Worm (Caenorhabditis elegans): ENCODE results near the gene F07A11.5.

The F07A11.5 gene

DNA sequence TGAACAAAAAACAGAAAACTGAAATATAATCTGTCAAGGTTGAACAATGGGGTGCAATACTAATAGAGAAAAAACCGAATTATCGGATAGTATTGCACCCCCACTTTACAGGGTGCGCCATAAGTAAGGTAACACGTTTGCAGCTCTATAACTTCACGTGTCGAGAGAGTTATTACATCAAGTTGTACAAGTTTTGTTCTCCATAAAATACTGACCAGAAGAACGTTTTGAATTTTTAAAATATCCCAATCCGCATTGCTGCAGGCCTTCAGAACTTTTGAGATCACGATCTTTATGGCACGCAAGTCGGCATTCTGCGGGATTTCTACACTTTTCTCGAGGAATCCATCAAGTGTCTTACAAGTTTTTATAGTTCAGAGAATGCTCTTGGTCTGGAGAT, 25.7 kb downstream of the F07A11.5 start:
- TF ChIP-seq ama-1 (optimal IDR thresholded peaks at IDR 0.05): no peak
- TF ChIP-seq hlh-30 (tag; optimal IDR thresholded peaks at IDR 0.05; ENCODE audit: insufficient read depth): no peak
- no peak for TF ChIP-seq elt-2 (tag; optimal IDR thresholded peaks at IDR 0.05)
- no peak for TF ChIP-seq nhr-11 (tag; optimal IDR thresholded peaks at IDR 0.05)
- TF ChIP-seq C08G9.2 (tag; optimal IDR thresholded peaks at IDR 0.05): no peak
- no peak for TF ChIP-seq pros-1 (tag; optimal IDR thresholded peaks at IDR 0.05)
- no peak for TF ChIP-seq hlh-13 (GFP tag; optimal IDR thresholded peaks at IDR 0.05)

DNA sequence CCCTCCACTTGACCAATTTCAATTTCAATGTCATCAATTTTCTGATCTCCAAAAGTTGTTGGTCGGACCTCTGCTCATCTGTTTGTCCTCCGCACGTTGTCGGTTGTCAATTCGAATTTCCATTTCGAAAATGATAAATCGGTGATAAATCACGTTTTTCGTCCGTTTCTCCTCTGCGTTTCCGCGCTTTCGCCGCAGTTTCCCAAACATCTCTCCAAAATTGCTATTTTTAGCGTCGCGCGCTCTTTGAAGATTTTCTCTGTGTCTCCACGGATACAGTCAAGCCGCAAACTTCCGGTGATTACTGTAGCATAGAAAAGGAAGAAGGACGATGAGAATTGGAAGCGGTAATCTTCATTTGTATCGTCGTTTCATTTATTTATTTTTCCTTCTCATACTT, 29.9 kb downstream of the F07A11.5 start:
- TF ChIP-seq hlh-6 (tag; optimal IDR thresholded peaks at IDR 0.05) (no peak), nfya-1 (tag; optimal IDR thresholded peaks at IDR 0.05) (no peak), ttx-3 (tag; optimal IDR thresholded peaks at IDR 0.05) (no peak), odd-2 (tag; optimal IDR thresholded peaks at IDR 0.05) (no peak), madf-2 (tag; optimal IDR thresholded peaks at IDR 0.05) (no peak), ceh-30 (tag; optimal IDR thresholded peaks at IDR 0.05) (no peak), lim-6 (tag; optimal IDR thresholded peaks at IDR 0.05) (no peak), fkh-10 (GFP tag; optimal IDR thresholded peaks at IDR 0.05) (no peak), fkh-6 (tag; optimal IDR thresholded peaks at IDR 0.05) (no peak), syd-9 (tag; optimal IDR thresholded peaks at IDR 0.05) (no peak), ets-4 (tag; optimal IDR thresholded peaks at IDR 0.05) (no peak)

DNA sequence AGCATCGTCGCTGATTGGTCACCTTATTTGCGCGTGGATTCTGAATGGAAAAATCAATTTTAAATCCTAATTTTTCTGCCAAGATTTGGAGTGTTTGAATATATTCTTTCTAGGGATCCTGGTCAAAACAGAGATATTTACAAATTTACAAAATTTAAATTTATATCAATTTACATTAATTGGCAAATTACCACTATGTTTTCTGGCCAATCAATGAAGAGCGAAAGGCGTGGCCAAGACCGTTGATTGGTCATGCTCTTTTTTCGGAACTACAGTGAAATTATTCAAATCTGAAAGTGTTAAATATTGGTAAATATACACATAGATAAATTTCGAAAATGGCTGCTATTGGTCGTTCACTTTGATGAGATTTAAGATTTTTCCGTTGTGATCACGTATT, 30.6 kb downstream of the F07A11.5 start:
- TF ChIP-seq nfya-1 (tag; optimal IDR thresholded peaks at IDR 0.05): peak; percentile 51
- no peak for TF ChIP-seq ahr-1 (tag; optimal IDR thresholded peaks at IDR 0.05)
- TF ChIP-seq pag-3 (tag; optimal IDR thresholded peaks at IDR 0.05; ENCODE audit: borderline replicate concordance): no peak
- no peak for TF ChIP-seq ttx-3 (tag; optimal IDR thresholded peaks at IDR 0.05)
- TF ChIP-seq syd-9 (tag; optimal IDR thresholded peaks at IDR 0.05): no peak

DNA sequence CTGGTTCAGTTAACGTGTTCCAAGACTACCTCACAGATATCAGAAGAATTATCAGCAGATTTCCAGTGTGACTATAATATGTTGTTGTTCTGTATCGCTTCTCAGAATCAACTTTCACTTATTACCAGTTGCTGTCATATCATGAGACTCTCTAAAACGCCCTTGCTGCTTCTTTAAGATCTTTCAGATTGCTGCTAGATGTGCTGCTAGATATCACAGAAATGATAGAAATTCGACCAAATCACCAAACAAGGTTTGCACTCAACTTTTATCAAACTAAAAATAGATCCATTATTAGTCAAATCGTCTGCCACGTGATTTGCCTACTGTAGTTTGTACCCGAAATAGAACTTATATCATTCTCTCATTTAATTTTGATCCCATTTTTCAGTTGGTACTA, 32.4 kb downstream of the F07A11.5 start:
- TF ChIP-seq ceh-22 (tag; optimal IDR thresholded peaks at IDR 0.05): no peak
- TF ChIP-seq sox-2 (GFP tag; IDR thresholded peaks at IDR 0.05): no peak
- TF ChIP-seq dmd-4 (tag; optimal IDR thresholded peaks at IDR 0.05; ENCODE audit: borderline replicate concordance): no peak
- no peak for TF ChIP-seq ztf-16 (tag; optimal IDR thresholded peaks at IDR 0.05)

DNA sequence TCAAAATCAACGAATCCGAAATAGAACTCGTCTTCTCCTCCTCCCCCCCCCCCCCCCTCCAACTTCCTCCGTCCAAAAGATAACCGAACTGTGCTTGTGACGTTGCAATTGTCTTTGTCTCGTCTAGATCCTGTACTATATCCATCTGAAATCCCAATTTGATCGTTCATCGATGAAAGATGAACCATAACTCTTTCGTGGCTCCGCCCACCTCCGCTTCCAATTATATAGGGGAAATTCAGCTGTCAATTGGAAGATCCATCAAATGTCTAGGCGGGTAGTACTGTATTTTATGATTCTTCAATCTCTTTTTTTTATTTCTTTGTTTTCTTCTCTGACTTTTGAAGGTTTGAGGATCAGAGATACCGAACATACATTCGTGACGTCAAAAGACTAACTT, 33.3 kb downstream of the F07A11.5 start:
- TF ChIP-seq ceh-45 (GFP tag; IDR thresholded peaks at IDR 0.05): no peak
- TF ChIP-seq ceh-30 (tag; optimal IDR thresholded peaks at IDR 0.05): no peak
- no peak for TF ChIP-seq ceh-14 (tag; optimal IDR thresholded peaks at IDR 0.05)
- TF ChIP-seq nhr-11 (tag; optimal IDR thresholded peaks at IDR 0.05): no peak

DNA sequence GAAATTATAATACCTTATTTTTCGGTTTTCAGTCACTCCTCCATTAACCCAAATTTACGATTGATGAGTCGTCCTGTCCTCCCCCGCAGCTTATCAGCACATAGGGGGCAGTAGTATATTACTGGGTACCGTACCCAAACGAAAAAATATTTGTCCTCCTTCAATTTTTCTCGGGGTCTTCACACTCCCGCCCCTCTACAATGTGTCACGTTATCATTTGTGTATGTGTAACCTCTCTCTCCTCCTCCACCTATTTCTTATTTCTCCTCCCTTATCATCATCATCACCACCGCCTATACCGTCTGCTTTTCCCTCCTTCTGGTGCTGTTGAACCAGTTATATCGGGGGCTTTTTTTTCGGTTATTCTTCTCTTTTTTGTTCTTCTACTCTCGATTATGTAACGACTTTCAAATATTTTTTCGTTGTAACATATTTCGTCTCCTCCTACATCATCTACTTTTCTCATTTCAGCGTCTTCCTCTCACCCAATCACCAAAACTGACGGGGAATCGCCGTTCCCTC, 34.2 kb downstream of the F07A11.5 start, which contains the start of gene ghi-1:
Gene ghi-1, plus strand, starts transcription at position 472 of the 522 bp plus-strand sequence.
- TF ChIP-seq elt-2 (tag; optimal IDR thresholded peaks at IDR 0.05) (peak; percentile 9), T23F11.4 (GFP tag; optimal IDR thresholded peaks at IDR 0.05) (no peak)

DNA sequence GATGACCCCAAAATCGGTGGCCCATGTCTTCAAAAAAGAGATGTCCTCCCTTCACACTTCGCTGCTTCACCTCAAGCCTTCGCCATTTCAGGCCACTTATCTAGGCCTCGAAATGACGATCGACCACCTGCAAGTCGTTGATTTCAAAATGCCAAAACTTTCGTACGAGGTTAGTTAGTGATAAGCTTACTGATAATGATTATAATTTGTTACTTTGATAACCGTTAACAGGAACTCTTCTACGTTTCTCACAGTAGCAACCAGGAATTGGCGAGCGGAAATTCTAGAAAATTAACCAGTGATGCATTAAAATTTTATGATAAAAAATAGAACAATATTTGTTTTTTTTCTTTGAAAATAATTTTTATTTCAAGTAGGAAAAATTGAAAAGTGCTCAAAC, 34.8 kb downstream of the F07A11.5 start:
- TF ChIP-seq ceh-31 (tag; optimal IDR thresholded peaks at IDR 0.05) (no peak), fax-1 (tag; optimal IDR thresholded peaks at IDR 0.05) (no peak), elt-4 (tag; optimal IDR thresholded peaks at IDR 0.05) (no peak), tbx-2 (tag; optimal IDR thresholded peaks at IDR 0.05) (no peak), ceh-48 (tag; optimal IDR thresholded peaks at IDR 0.05) (no peak), zip-5 (tag; optimal IDR thresholded peaks at IDR 0.05) (no peak), npax-4 (tag; optimal IDR thresholded peaks at IDR 0.05) (no peak), ceh-18 (tag; optimal IDR thresholded peaks at IDR 0.05) (no peak), ceh-24 (tag; optimal IDR thresholded peaks at IDR 0.05) (no peak), ceh-34 (tag; optimal IDR thresholded peaks at IDR 0.05) (no peak)
